Fruit fly (Drosophila melanogaster): ENCODE measurements around the gene Ktl.

The Ktl gene

DNA sequence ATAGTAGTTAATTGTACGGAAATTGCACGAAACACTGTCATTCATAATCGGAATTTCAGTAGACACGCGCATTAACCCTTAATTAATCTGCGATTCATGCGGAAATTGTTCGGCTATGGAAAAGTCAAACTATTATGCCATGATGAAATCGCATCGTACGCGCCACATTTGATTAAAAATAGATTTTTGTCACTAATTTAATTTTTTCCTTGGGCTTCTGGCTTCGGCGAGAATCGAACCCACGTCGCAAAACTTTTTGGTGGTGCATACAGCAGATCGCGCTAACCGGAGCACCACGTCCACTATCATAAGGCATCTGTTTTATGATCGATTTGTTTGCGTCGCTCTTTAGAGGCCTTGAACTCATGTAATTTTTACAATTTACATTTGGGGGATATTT is 15.6 kb upstream of the Ktl start (continued):
- peak; percentile 9; the same call in 1 of the 2 replicates for TF ChIP-seq inv (GFP tag; IDR thresholded peaks at IDR 0.05; ENCODE audit: partially characterized antibody)
- no peak for TF ChIP-seq dpn (GFP tag; optimal IDR thresholded peaks at IDR 0.05)
- no peak for TF ChIP-seq CG34422 (GFP tag; IDR thresholded peaks at IDR 0.05)
- no peak for TF ChIP-seq esg (GFP tag; conservative IDR thresholded peaks at IDR 0.05)
- no peak for TF ChIP-seq pb (GFP tag; optimal IDR thresholded peaks at IDR 0.05)
- no peak for TF ChIP-seq Trl (optimal IDR thresholded peaks at IDR 0.05)
- no peak for TF ChIP-seq Trl (GFP tag; optimal IDR thresholded peaks at IDR 0.05)
- no peak for TF ChIP-seq Dfd (GFP tag; optimal IDR thresholded peaks at IDR 0.05)
- no peak for TF ChIP-seq Xrp1 (GFP tag; IDR thresholded peaks at IDR 0.05)
- TF ChIP-seq sens (GFP tag), result peak; percentile 75
- TF ChIP-seq Jarid2 (GFP tag; optimal IDR thresholded peaks at IDR 0.05), result no peak
- no peak for TF ChIP-seq Hr39 (optimal IDR thresholded peaks at IDR 0.05)
- TF ChIP-seq danr (GFP tag; IDR thresholded peaks at IDR 0.05), result no peak
- TF ChIP-seq Oli (tag; optimal IDR thresholded peaks at IDR 0.05), result no peak
- no peak for TF ChIP-seq Mes4 (GFP tag; optimal IDR thresholded peaks at IDR 0.05)
- TF ChIP-seq CG10654 (GFP tag; optimal IDR thresholded peaks at IDR 0.05), result no peak
- no peak for TF ChIP-seq dan (GFP tag; IDR thresholded peaks at IDR 0.05)
- no peak for TF ChIP-seq seq (GFP tag; IDR thresholded peaks at IDR 0.05)
- no peak for TF ChIP-seq sim (GFP tag; IDR thresholded peaks at IDR 0.05)
- TF ChIP-seq CG1792 (GFP tag; optimal IDR thresholded peaks at IDR 0.05), result no peak
- no peak for TF ChIP-seq bsh (GFP tag; optimal IDR thresholded peaks at IDR 0.05)
- no peak for TF ChIP-seq mam (GFP tag; optimal IDR thresholded peaks at IDR 0.05)
- no peak for TF ChIP-seq CG7556 (GFP tag; optimal IDR thresholded peaks at IDR 0.05)
- peak; percentile 46 for TF ChIP-seq CG34224 (GFP tag; IDR thresholded peaks at IDR 0.05; ENCODE audit: partially characterized antibody)
- TF ChIP-seq nmo (GFP tag; optimal IDR thresholded peaks at IDR 0.05), result no peak
- no peak for TF ChIP-seq CG15073 (GFP tag; optimal IDR thresholded peaks at IDR 0.05)
- TF ChIP-seq lbe (GFP tag; optimal IDR thresholded peaks at IDR 0.05), result no peak
- TF ChIP-seq gfzf (GFP tag; optimal IDR thresholded peaks at IDR 0.05), result no peak
- TF ChIP-seq croc (GFP tag; conservative IDR thresholded peaks at IDR 0.05), result no peak
- no peak for TF ChIP-seq Elba2 (GFP tag; optimal IDR thresholded peaks at IDR 0.05)
- no peak for TF ChIP-seq CG1602 (GFP tag; optimal IDR thresholded peaks at IDR 0.05)
- TF ChIP-seq tna (GFP tag; IDR thresholded peaks at IDR 0.05; ENCODE audit: partially characterized antibody), result peak; percentile 70
- no peak for TF ChIP-seq salm (tag; optimal IDR thresholded peaks at IDR 0.05)
- TF ChIP-seq yki (optimal IDR thresholded peaks at IDR 0.05), result no peak
- no peak for TF ChIP-seq Dp (GFP tag; optimal IDR thresholded peaks at IDR 0.05)
- no peak for TF ChIP-seq BEAF-32 (GFP tag; optimal IDR thresholded peaks at IDR 0.05)
- TF ChIP-seq CG8089 (GFP tag; optimal IDR thresholded peaks at IDR 0.05), result no peak
- TF ChIP-seq zen (tag; optimal IDR thresholded peaks at IDR 0.05), result peak; percentile 31
- TF ChIP-seq Chrac-16 (GFP tag; optimal IDR thresholded peaks at IDR 0.05), result no peak
- peak; percentile 71 for TF ChIP-seq HLH4C (GFP tag; IDR thresholded peaks at IDR 0.05; ENCODE audit: partially characterized antibody)
- TF ChIP-seq ranshi (GFP tag; IDR thresholded peaks at IDR 0.05), result no peak
- TF ChIP-seq ab (GFP tag; optimal IDR thresholded peaks at IDR 0.05), result no peak
- TF ChIP-seq CG30431 (GFP tag; optimal IDR thresholded peaks at IDR 0.05), result no peak
- TF ChIP-seq Hr78 (GFP tag; optimal IDR thresholded peaks at IDR 0.05), result peak in 1 of 2 experiments; percentile 35
- no peak for TF ChIP-seq pum (GFP tag; optimal IDR thresholded peaks at IDR 0.05)
- TF ChIP-seq ara (GFP tag; IDR thresholded peaks at IDR 0.05), result no peak
- no peak for TF ChIP-seq CG9437 (GFP tag; optimal IDR thresholded peaks at IDR 0.05)
- no peak for TF ChIP-seq CG17385 (GFP tag; optimal IDR thresholded peaks at IDR 0.05)
- peak; percentile 8; the same call in 1 of the 2 replicates for TF ChIP-seq CG32532 (GFP tag; IDR thresholded peaks at IDR 0.05)
- TF ChIP-seq NC2α (GFP tag; optimal IDR thresholded peaks at IDR 0.05), result no peak
- peak; percentile 98 for TF ChIP-seq CG2199 (GFP tag; IDR thresholded peaks at IDR 0.05)
- TF ChIP-seq lab (GFP tag; optimal IDR thresholded peaks at IDR 0.05), result no peak
- no peak for TF ChIP-seq CG3838 (GFP tag; optimal IDR thresholded peaks at IDR 0.05)
